Worm (Caenorhabditis elegans): ENCODE results near the gene dop-5.

dop-5 gene

ce11 chrV:11392020-11392419, 26.0 kb upstream of the dop-5 start, which contains the start of gene nas-16 (continued):
- TF ChIP-seq F49E8.2 (tag; optimal IDR thresholded peaks at IDR 0.05; ENCODE audit: insufficient read depth) (no peak), fkh-3 (tag; optimal IDR thresholded peaks at IDR 0.05) (no peak)

ce11 chrV:11391033-11391432, 25.0 kb upstream of the dop-5 start:
- TF ChIP-seq him-1 (tag; optimal IDR thresholded peaks at IDR 0.05) (peak; percentile 48), lin-26 (GFP tag; IDR thresholded peaks at IDR 0.05) (0 out of 2 replicates have a peak, but pooled peaks have one; percentile 32), pbrm-1 (GFP tag; IDR thresholded peaks at IDR 0.05) (peak; percentile 52; the same call in 1 of the 2 replicates), F33H1.4 (GFP tag; IDR thresholded peaks at IDR 0.05) (0 out of 2 replicates have a peak, but pooled peaks have one; percentile 30), hmg-1.2 (GFP tag; IDR thresholded peaks at IDR 0.05) (peak; percentile 73), madf-6 (GFP tag; IDR thresholded peaks at IDR 0.05) (peak; percentile 40; the same call in 1 of the 2 replicates), nfyb-1 (GFP tag; IDR thresholded peaks at IDR 0.05) (peak; percentile 47; the same call in 1 of the 2 replicates), snpc-1.3 (tag; optimal IDR thresholded peaks at IDR 0.05; ENCODE audit: insufficient read depth) (peak; percentile 15), D2030.7 (GFP tag; IDR thresholded peaks at IDR 0.05) (peak; percentile 62), snpc-3.4 (tag; optimal IDR thresholded peaks at IDR 0.05) (peak; percentile 61), snpc-1.1 (tag; optimal IDR thresholded peaks at IDR 0.05; ENCODE audit: insufficient read depth) (peak; percentile 88), dox-1 (GFP tag; IDR thresholded peaks at IDR 0.05) (peak; percentile 73; the same call in 1 of the 2 replicates), lsl-1 (GFP tag; optimal IDR thresholded peaks at IDR 0.05) (peak; percentile 14), tbp1 (GFP tag; optimal IDR thresholded peaks at IDR 0.05) (peak; percentile 60), snpc-4 (GFP tag; optimal IDR thresholded peaks at IDR 0.05) (peak; percentile 85), snpc-4 (tag; optimal IDR thresholded peaks at IDR 0.05) (peak in 3 of 4 experiments; percentile 86 to 92 (median 91))

ce11 chrV:11390394-11390793, 24.4 kb upstream of the dop-5 start, which contains the start of the genes K03B8.11 and K03B8.14:
K03B8.11 (minus strand) TSS chrV:11390494.
K03B8.14 (plus strand) TSS chrV:11390503.
- TF ChIP-seq pha-4 (tag; optimal IDR thresholded peaks at IDR 0.05) (no peak), nfyb-1 (GFP tag; IDR thresholded peaks at IDR 0.05) (no peak), fkh-3 (tag; optimal IDR thresholded peaks at IDR 0.05) (no peak), madf-10 (tag; optimal IDR thresholded peaks at IDR 0.05) (no peak), bed-2 (GFP tag; IDR thresholded peaks at IDR 0.05) (no peak)

ce11 chrV:11389776-11390175, 23.7 kb upstream of the dop-5 start, which contains the start of gene col-155:
col-155 (minus strand) TSS chrV:11389876.
- no peak for TF ChIP-seq F55B11.4 (tag; optimal IDR thresholded peaks at IDR 0.05; ENCODE audit: borderline replicate concordance, insufficient read depth)
- TF ChIP-seq rec-8 (tag; optimal IDR thresholded peaks at IDR 0.05) = no peak
- TF ChIP-seq B0035.1 (tag; optimal IDR thresholded peaks at IDR 0.05) = no peak
- TF ChIP-seq mes-4 (tag; optimal IDR thresholded peaks at IDR 0.05) = no peak
- TF ChIP-seq F33H1.4 (GFP tag; IDR thresholded peaks at IDR 0.05) = no peak

- TF ChIP-seq athp-1 (tag; optimal IDR thresholded peaks at IDR 0.05) = no peak
- no peak for TF ChIP-seq attf-6 (GFP tag; IDR thresholded peaks at IDR 0.05)
These were observed 20.4 kb upstream of the dop-5 start, which contains the start of gene F55C10.4 for ce11 chrV:11386428-11386827. F55C10.4 (plus strand) TSS chrV:11386728.

- TF ChIP-seq egrh-3 (GFP tag; IDR thresholded peaks at IDR 0.05) = peak; percentile 66; the same call in 1 of the 2 replicates
These were observed 19.6 kb upstream of the dop-5 start for ce11 chrV:11385583-11385982.

All from whole organism, young adult.